Fruit fly (Drosophila melanogaster): ENCODE data around the gene EAChm.

Gene EAChm

DNA sequence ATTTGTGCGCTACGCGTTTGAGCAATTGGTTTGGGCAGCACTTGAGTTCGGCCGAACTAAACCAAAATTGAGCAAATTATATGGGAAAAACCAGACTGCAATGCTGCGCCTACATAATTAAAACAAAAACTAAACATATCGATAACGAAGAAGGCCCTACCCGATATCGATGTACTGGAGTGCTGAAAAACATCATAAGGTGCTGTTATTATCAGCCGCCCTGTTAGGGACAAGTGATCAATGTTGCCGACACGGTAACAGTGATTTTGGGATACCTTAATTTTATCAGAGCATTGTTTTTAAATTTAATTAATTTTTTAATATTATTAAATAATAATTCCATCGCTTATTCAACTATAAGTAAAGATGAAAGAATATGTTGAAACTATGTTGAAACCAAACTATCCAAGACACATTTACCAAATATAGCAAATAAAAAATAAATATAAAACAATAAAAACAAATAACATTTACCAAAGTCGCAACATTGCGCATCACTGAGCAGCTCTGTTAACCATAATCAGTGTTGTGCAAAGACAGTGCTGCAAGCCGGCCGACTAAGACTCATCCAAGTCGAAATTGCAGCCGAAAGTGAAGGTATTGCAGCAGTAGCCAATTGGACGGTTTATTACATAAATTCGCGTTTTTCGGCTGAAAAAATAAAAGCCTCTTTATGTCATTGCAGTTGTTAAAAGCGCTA is 40.2 kb downstream of the EAChm start, which contains the start of the genes sstn, Plp and GlyRS:
sstn (minus strand) TSS at position 131 of the 700 bp plus-strand sequence.
Plp (minus strand) TSS at position 136 of the 700 bp plus-strand sequence.
GlyRS (plus strand) TSS at position 554 of the 700 bp plus-strand sequence.
- TF ChIP-seq Mio (GFP tag; optimal IDR thresholded peaks at IDR 0.05) (no peak), br (GFP tag; optimal IDR thresholded peaks at IDR 0.05) (no peak), sage (GFP tag; optimal IDR thresholded peaks at IDR 0.05) (peak; percentile 48), CrebA (GFP tag; optimal IDR thresholded peaks at IDR 0.05; ENCODE audit: borderline replicate concordance) (no peak), jim (GFP tag; optimal IDR thresholded peaks at IDR 0.05) (no peak), Hr78 (GFP tag; optimal IDR thresholded peaks at IDR 0.05) (no peak), dsf (GFP tag; optimal IDR thresholded peaks at IDR 0.05; ENCODE audit: borderline replicate concordance) (peak; percentile 33), OdsH (GFP tag; optimal IDR thresholded peaks at IDR 0.05) (peak; percentile 41), woc (GFP tag; optimal IDR thresholded peaks at IDR 0.05) (peak; percentile 74), Myc (optimal IDR thresholded peaks at IDR 0.05) (peak; percentile 66), Sp1 (GFP tag; optimal IDR thresholded peaks at IDR 0.05) (peak; percentile 35), fru (GFP tag; optimal IDR thresholded peaks at IDR 0.05) (peak; percentile 45), GATAd (GFP tag; optimal IDR thresholded peaks at IDR 0.05) (no peak), foxo (GFP tag; optimal IDR thresholded peaks at IDR 0.05) (peak in 1 of 2 experiments; percentile 61), CG32264 (GFP tag; optimal IDR thresholded peaks at IDR 0.05) (no peak), rgr (GFP tag; optimal IDR thresholded peaks at IDR 0.05) (peak; percentile 48), Jra (GFP tag; optimal IDR thresholded peaks at IDR 0.05) (no peak), usp (GFP tag; optimal IDR thresholded peaks at IDR 0.05) (no peak), brk (GFP tag; optimal IDR thresholded peaks at IDR 0.05) (peak; percentile 11), dmrt93B (GFP tag; optimal IDR thresholded peaks at IDR 0.05) (peak; percentile 54), Vsx2 (GFP tag; optimal IDR thresholded peaks at IDR 0.05; ENCODE audit: partially characterized antibody) (no peak), pan (optimal IDR thresholded peaks at IDR 0.05) (no peak), Hnf4 (GFP tag; optimal IDR thresholded peaks at IDR 0.05) (peak; percentile 28), tai (GFP tag; optimal IDR thresholded peaks at IDR 0.05) (no peak), Abd-B (GFP tag; optimal IDR thresholded peaks at IDR 0.05) (no peak), Dif (GFP tag; optimal IDR thresholded peaks at IDR 0.05; ENCODE audit: partially characterized antibody) (no peak), HLH106 (tag; optimal IDR thresholded peaks at IDR 0.05) (peak; percentile 59), sv (GFP tag; optimal IDR thresholded peaks at IDR 0.05) (peak; percentile 26), Dfd (GFP tag; optimal IDR thresholded peaks at IDR 0.05) (no peak), dl (GFP tag; optimal IDR thresholded peaks at IDR 0.05; ENCODE audit: insufficient read depth in 1 of 2, partially characterized antibody in 2 of 2) (no peak), Rel (GFP tag; optimal IDR thresholded peaks at IDR 0.05) (no peak), Rel (tag; optimal IDR thresholded peaks at IDR 0.05) (no peak), CG9705 (GFP tag; optimal IDR thresholded peaks at IDR 0.05) (peak; percentile 21), lola (GFP tag; optimal IDR thresholded peaks at IDR 0.05) (peak; percentile 46), ey (GFP tag; optimal IDR thresholded peaks at IDR 0.05) (peak; percentile 14), N (GFP tag; optimal IDR thresholded peaks at IDR 0.05) (no peak), psq (GFP tag; optimal IDR thresholded peaks at IDR 0.05) (peak; percentile 50), h (GFP tag; optimal IDR thresholded peaks at IDR 0.05) (peak; percentile 61), Hr83 (GFP tag; optimal IDR thresholded peaks at IDR 0.05; ENCODE audit: poor library complexity, severe bottlenecking) (no peak)

dm6 chr3L:15097878-15098520 is 43.4 kb downstream of the EAChm start, which contains the start of gene Ctps:
Gene Ctps (plus strand): TSS chr3L:15097914.
- TF ChIP-seq Dif (GFP tag; optimal IDR thresholded peaks at IDR 0.05; ENCODE audit: partially characterized antibody), result no peak
- TF ChIP-seq sv (GFP tag; optimal IDR thresholded peaks at IDR 0.05), result no peak
- peak; percentile 27 for TF ChIP-seq rgr (GFP tag; optimal IDR thresholded peaks at IDR 0.05)
- TF ChIP-seq foxo (GFP tag; optimal IDR thresholded peaks at IDR 0.05), result peak in 1 of 2 experiments; percentile 38
- peak; percentile 16 for TF ChIP-seq brk (GFP tag; optimal IDR thresholded peaks at IDR 0.05)
- no peak for TF ChIP-seq Dfd (GFP tag; optimal IDR thresholded peaks at IDR 0.05)
- no peak for TF ChIP-seq Rel (GFP tag; optimal IDR thresholded peaks at IDR 0.05)
- peak; percentile 61 for TF ChIP-seq Rel (tag; optimal IDR thresholded peaks at IDR 0.05)
- peak; percentile 54 for TF ChIP-seq Hnf4 (GFP tag; optimal IDR thresholded peaks at IDR 0.05)
- peak; percentile 51 for TF ChIP-seq Hr83 (GFP tag; optimal IDR thresholded peaks at IDR 0.05; ENCODE audit: poor library complexity, severe bottlenecking)
- no peak for TF ChIP-seq OdsH (GFP tag; optimal IDR thresholded peaks at IDR 0.05)
- TF ChIP-seq psq (GFP tag; optimal IDR thresholded peaks at IDR 0.05), result no peak
- TF ChIP-seq Jra (GFP tag; optimal IDR thresholded peaks at IDR 0.05), result peak; percentile 35
- TF ChIP-seq lola (GFP tag; optimal IDR thresholded peaks at IDR 0.05), result no peak
- TF ChIP-seq sage (GFP tag; optimal IDR thresholded peaks at IDR 0.05), result no peak
- TF ChIP-seq h (GFP tag; optimal IDR thresholded peaks at IDR 0.05), result peak; percentile 38
- TF ChIP-seq HLH106 (tag; optimal IDR thresholded peaks at IDR 0.05), result peak; percentile 2
- no peak for TF ChIP-seq Sp1 (GFP tag; optimal IDR thresholded peaks at IDR 0.05)

Data from whole organism, wandering third instar larva.